Worm (Caenorhabditis elegans) whole organism, L2 larva: ENCODE measurements around the gene pps-1.
A peak's percentile ranks its signal among the peaks of the same experiment; 100 is the strongest.

ENCODE experiments used
- F13H6.1 ChIP-seq: sonication (generic microtip); optimal IDR thresholded peaks from 2 replicates; lab custom pipeline; 2016; ENCODE audit warnings: missing genetic modification characterization, missing compliant biosample characterization
- R02D3.7 ChIP-seq: fragments of 150-350 bp; optimal IDR thresholded peaks from 2 replicates; lab custom pipeline; 2014; ENCODE audit warnings: missing biosample characterization, missing genetic modification characterization
- Y55F3AM.14 ChIP-seq: fragments of 200-800 bp; sonication (Bioruptor generic); optimal IDR thresholded peaks from 2 replicates; lab custom pipeline; 2018; ENCODE audit warnings: mild to moderate bottlenecking, missing genetic modification characterization, missing compliant biosample characterization
- aly-2 ChIP-seq: fragments of 150-350 bp; optimal IDR thresholded peaks from 2 replicates; lab custom pipeline; 2014; ENCODE audit warnings: missing biosample characterization, missing genetic modification characterization
- ama-1 ChIP-seq: fragments of 150-350 bp; optimal IDR thresholded peaks from 2 replicates; lab custom pipeline; 2018; ENCODE audit warnings: inconsistent platforms
- ceh-82 ChIP-seq: fragments of 150-350 bp; optimal IDR thresholded peaks from 2 replicates; lab custom pipeline; 2014; ENCODE audit warnings: missing biosample characterization, missing genetic modification characterization
- dmd-4 ChIP-seq: sonication (generic microtip); optimal IDR thresholded peaks from 2 replicates; lab custom pipeline; 2017; ENCODE audit warnings: missing biosample characterization, missing genetic modification characterization
- egl-27 ChIP-seq: sonication (generic microtip); optimal IDR thresholded peaks from 3 replicates; lab custom pipeline; 2017; ENCODE audit warnings: missing biosample characterization, missing genetic modification reagents, missing genetic modification characterization
- elt-3 ChIP-seq: sonication (generic microtip); optimal IDR thresholded peaks from 2 replicates; lab custom pipeline; 2017; ENCODE audit warnings: missing biosample characterization, missing genetic modification characterization
- lin-11 ChIP-seq: fragments of 150-350 bp; sonication (generic microtip); optimal IDR thresholded peaks from 2 replicates; lab custom pipeline; 2014; ENCODE audit warnings: missing biosample characterization, missing genetic modification characterization, inconsistent platforms, mixed read lengths
- lin-13 ChIP-seq: fragments of 150-350 bp; optimal IDR thresholded peaks from 2 replicates; lab custom pipeline; 2014; ENCODE audit warnings: missing biosample characterization, missing genetic modification reagents, missing genetic modification characterization
- lin-39 ChIP-seq: fragments of 150-350 bp; optimal IDR thresholded peaks from 2 replicates; lab custom pipeline; 2014; ENCODE audit warnings: missing biosample characterization, missing genetic modification reagents, missing genetic modification characterization
- lsy-2 ChIP-seq, 2 experiments: fragments of 150-350 bp in 1 of 2; sonication (generic microtip) in 1 of 2; optimal IDR thresholded peaks; 2 replicates each; lab custom pipeline; 2014 to 2017; ENCODE audit warnings: missing biosample characterization in 2 of 2, missing genetic modification characterization in 2 of 2
- mab-5 ChIP-seq: fragments of 150-350 bp; optimal IDR thresholded peaks from 2 replicates; lab custom pipeline; 2014; ENCODE audit warnings: missing biosample characterization, missing genetic modification characterization
- mdl-1 ChIP-seq, 2 experiments: fragments of 150-350 bp in 1 of 2; sonication (generic microtip) in 1 of 2; optimal IDR thresholded peaks; 2 replicates each; lab custom pipeline; 2017; ENCODE audit warnings: missing biosample characterization in 2 of 2, missing genetic modification characterization in 2 of 2
- nhr-10 ChIP-seq: sonication (generic microtip); optimal IDR thresholded peaks from 2 replicates; lab custom pipeline; 2017; ENCODE audit warnings: missing biosample characterization, missing genetic modification characterization
- nhr-12 ChIP-seq: fragments of 150-350 bp; optimal IDR thresholded peaks from 2 replicates; lab custom pipeline; 2014; ENCODE audit warnings: missing biosample characterization, missing genetic modification characterization
- nhr-21 ChIP-seq: fragments of 150-350 bp; optimal IDR thresholded peaks from 2 replicates; lab custom pipeline; 2014; ENCODE audit warnings: missing biosample characterization, missing genetic modification characterization
- nhr-237 ChIP-seq: fragments of 150-350 bp; optimal IDR thresholded peaks from 2 replicates; lab custom pipeline; 2014; ENCODE audit warnings: missing biosample characterization, missing genetic modification characterization
- nhr-25 ChIP-seq: fragments of 150-350 bp; sonication (generic microtip); optimal IDR thresholded peaks from 3 replicates; lab custom pipeline; 2014; ENCODE audit warnings: missing biosample characterization, missing genetic modification characterization
- nhr-6 ChIP-seq: fragments of 150-350 bp; optimal IDR thresholded peaks from 2 replicates; lab custom pipeline; 2014; ENCODE audit warnings: missing biosample characterization, missing genetic modification characterization
- peb-1 ChIP-seq: fragments of 150-350 bp; optimal IDR thresholded peaks from 2 replicates; lab custom pipeline; 2014; ENCODE audit warnings: missing biosample characterization, missing genetic modification characterization
- sem-4 ChIP-seq: fragments of 150-350 bp; optimal IDR thresholded peaks from 2 replicates; lab custom pipeline; 2014; ENCODE audit warnings: missing biosample characterization, missing genetic modification reagents, missing genetic modification characterization
- sma-3 ChIP-seq: sonication (generic microtip); optimal IDR thresholded peaks from 2 replicates; lab custom pipeline; 2016; ENCODE audit warnings: missing genetic modification reagents, missing genetic modification characterization, missing compliant biosample characterization
- sma-9 ChIP-seq, 2 experiments: fragments of 150-350 bp in 1 of 2; sonication (generic microtip) in 1 of 2; optimal IDR thresholded peaks; 2 replicates each; lab custom pipeline; 2014 to 2016; ENCODE audit warnings: missing genetic modification characterization in 2 of 2, mild to moderate bottlenecking in 1 of 2, missing biosample characterization in 1 of 2, missing compliant biosample characterization in 1 of 2, missing genetic modification reagents in 1 of 2, moderate library complexity in 1 of 2
- snpc-4 ChIP-seq: fragments of 150-350 bp; optimal IDR thresholded peaks from 2 replicates; lab custom pipeline; 2014; ENCODE audit warnings: missing biosample characterization, missing genetic modification characterization
- unc-62 ChIP-seq: fragments of 150-350 bp; optimal IDR thresholded peaks from 2 replicates; lab custom pipeline; 2014; ENCODE audit warnings: missing biosample characterization, missing genetic modification reagents, missing genetic modification characterization
- zag-1 ChIP-seq: fragments of 150-350 bp; optimal IDR thresholded peaks from 2 replicates; lab custom pipeline; 2014; ENCODE audit warnings: missing biosample characterization, missing genetic modification characterization
- ztf-4 ChIP-seq: fragments of 150-350 bp; optimal IDR thresholded peaks from 2 replicates; lab custom pipeline; 2014; ENCODE audit warnings: missing biosample characterization, missing genetic modification characterization

pps-1 gene

ce11 chrIV:10155475-10155874, 6.3 kb upstream of the pps-1 start, which contains the start of gene ttr-54:
TSS of gene ttr-54 (plus strand) at chrIV:10155775.
- TF ChIP-seq aly-2 (tag; lab: Kevin White, UChicago) = no peak
- no peak for TF ChIP-seq sem-4 (tag; lab: Kevin White, UChicago)
- TF ChIP-seq peb-1 (tag; lab: Kevin White, UChicago) = no peak
- TF ChIP-seq egl-27 (tag; lab: Kevin White, UChicago) = no peak
- no peak for TF ChIP-seq ceh-82
- TF ChIP-seq mdl-1 (tag; optimal IDR thresholded peaks at IDR 0.05; lab: Kevin White, UChicago) = no peak
- no peak for TF ChIP-seq dmd-4 (tag; lab: Kevin White, UChicago)
- TF ChIP-seq nhr-6 = no peak
- no peak for TF ChIP-seq snpc-4 (tag; lab: Kevin White, UChicago)
- no peak for TF ChIP-seq nhr-237 (tag; lab: Kevin White, UChicago)
- no peak for TF ChIP-seq Y55F3AM.14 (GFP tag; lab: Kevin White, UChicago)
- TF ChIP-seq F13H6.1 = no peak
- no peak for TF ChIP-seq R02D3.7
- no peak for TF ChIP-seq lin-11 (tag; lab: Kevin White, UChicago)
- TF ChIP-seq nhr-10 (tag; lab: Kevin White, UChicago) = no peak
- no peak for TF ChIP-seq nhr-25 (tag; lab: Kevin White, UChicago)
- TF ChIP-seq lsy-2 (tag; optimal IDR thresholded peaks at IDR 0.05; lab: Kevin White, UChicago) = no peak

ce11 chrIV:10157034-10157433, 4.8 kb upstream of the pps-1 start:
- TF ChIP-seq Y55F3AM.14 (GFP tag; lab: Kevin White, UChicago) = no peak
- TF ChIP-seq lin-39 = no peak
- TF ChIP-seq sma-9 (GFP tag; optimal IDR thresholded peaks at IDR 0.05; lab: Kevin White, UChicago) = no peak
- no peak for TF ChIP-seq sma-9 (tag; optimal IDR thresholded peaks at IDR 0.05; lab: Kevin White, UChicago)
- TF ChIP-seq ama-1 (lab: Kevin White, UChicago) = no peak
- no peak for TF ChIP-seq sem-4 (tag; lab: Kevin White, UChicago)
- no peak for TF ChIP-seq nhr-12
- no peak for TF ChIP-seq ztf-4
- no peak for TF ChIP-seq unc-62
- TF ChIP-seq, all 48 proteins: peak for 0

DNA sequence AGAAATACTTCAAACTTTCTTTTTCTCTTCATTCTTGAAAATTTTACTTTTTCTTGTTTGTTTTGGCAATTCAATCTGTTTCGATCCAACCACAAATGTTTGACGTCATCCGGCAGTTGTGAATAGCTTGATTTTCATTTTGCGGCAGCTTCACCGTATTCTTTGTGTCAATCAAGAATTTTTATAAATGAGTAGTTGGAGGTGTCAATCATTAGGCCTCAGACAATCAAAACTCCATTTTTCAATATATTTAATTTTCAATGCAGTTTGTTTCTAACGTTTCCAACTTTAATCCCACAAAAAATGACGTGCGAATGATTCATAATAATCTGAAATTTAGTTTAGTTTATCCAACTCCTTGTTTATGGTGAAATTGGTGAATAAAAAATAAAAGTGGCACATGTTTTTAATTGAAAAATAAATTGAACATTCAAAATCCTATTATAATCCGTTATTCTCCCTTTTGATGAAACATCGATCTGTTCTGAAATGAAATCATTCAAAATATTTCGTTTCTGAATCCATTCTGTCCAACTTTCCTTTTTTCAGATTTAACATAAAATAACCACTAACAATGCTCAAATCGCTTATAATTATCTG, 4.2 kb upstream of the pps-1 start, which contains the start of gene ttr-53:
TSS of gene ttr-53 (plus strand) at position 550 of the 600 bp plus-strand sequence.
- TF ChIP-seq mab-5 (tag; lab: Kevin White, UChicago) (no peak), aly-2 (tag; lab: Kevin White, UChicago) (no peak), sma-9 (GFP tag; optimal IDR thresholded peaks at IDR 0.05; lab: Kevin White, UChicago) (no peak), sma-9 (tag; optimal IDR thresholded peaks at IDR 0.05; lab: Kevin White, UChicago) (no peak), sem-4 (tag; lab: Kevin White, UChicago) (no peak), ceh-82 (no peak), elt-3 (tag; lab: Kevin White, UChicago) (no peak)

DNA sequence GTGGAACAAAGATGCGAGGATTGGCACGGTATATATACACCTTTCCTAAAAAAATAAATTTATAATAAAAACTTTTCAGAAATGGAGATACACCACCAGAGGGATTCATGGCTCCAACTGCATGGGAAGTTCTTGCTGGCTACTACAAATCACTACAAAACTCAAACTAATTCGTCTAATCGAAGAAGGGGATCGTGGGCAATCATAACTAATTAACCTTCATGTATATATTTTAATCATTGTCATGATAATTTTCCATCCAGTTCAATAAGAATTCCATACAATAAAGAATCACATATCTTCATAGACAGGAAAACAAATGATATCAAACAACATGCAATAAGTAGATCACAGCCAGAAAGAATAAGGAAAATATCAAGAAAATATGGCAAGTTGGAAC, 2.3 kb downstream of the pps-1 start:
- TF ChIP-seq sma-3 (GFP tag; lab: Kevin White, UChicago) (no peak), nhr-21 (tag; lab: Kevin White, UChicago) (no peak), sem-4 (tag; lab: Kevin White, UChicago) (no peak)

DNA sequence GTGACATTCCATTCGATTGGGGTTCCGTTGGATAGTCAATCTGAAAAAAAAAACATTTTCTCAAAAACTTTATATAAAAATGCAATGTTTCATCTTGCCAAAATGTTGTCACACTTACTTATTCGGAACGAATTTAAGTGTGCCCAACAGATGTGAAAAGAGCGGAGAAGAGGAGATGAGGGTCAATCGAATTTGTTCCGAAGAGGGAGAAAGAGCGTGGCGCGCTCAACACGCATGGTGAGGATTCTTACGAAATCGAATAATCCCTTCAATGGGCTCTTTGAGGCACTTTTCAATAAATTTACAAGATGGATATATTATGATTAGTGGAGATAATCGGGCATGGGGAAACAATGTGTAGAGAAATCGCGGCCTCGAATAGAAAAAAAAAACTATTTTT, 9.0 kb downstream of the pps-1 start:
- TF ChIP-seq mdl-1 (tag; optimal IDR thresholded peaks at IDR 0.05; lab: Kevin White, UChicago) (no peak), zag-1 (peak; percentile 34)
- TF ChIP-seq, all 48 proteins: peak for 1

ce11 chrIV:10174328-10174727, 12.5 kb downstream of the pps-1 start, which contains the start of gene pxf-1:
TSS of gene pxf-1 (minus strand) at chrIV:10174341.
- TF ChIP-seq elt-3 (tag; lab: Kevin White, UChicago) = no peak
- no peak for TF ChIP-seq unc-62
- TF ChIP-seq mab-5 (tag; lab: Kevin White, UChicago) = peak; percentile 39
- no peak for TF ChIP-seq lin-13 (GFP tag; lab: Kevin White, UChicago)
